Worm (Caenorhabditis elegans) whole organism, late embryonic: ENCODE data around the gene R10E4.3.
A peak's percentile ranks its signal among the peaks of the same experiment; 100 is the strongest.

Source experiments
- C08G9.2 ChIP-seq: sonication (generic microtip); optimal IDR thresholded peaks from 2 replicates; lab custom pipeline; 2016; ENCODE audit warnings: mild to moderate bottlenecking, missing genetic modification characterization, moderate library complexity, missing compliant biosample characterization
- C38D4.7 ChIP-seq: fragments of 200-800 bp; sonication (Bioruptor generic); optimal IDR thresholded peaks from 2 replicates; lab custom pipeline; 2018; ENCODE audit warnings: mild to moderate bottlenecking, missing genetic modification characterization, moderate library complexity, missing compliant biosample characterization
- F13H6.1 ChIP-seq: sonication (generic microtip); optimal IDR thresholded peaks from 2 replicates; lab custom pipeline; 2016; ENCODE audit warnings: missing genetic modification characterization, missing compliant biosample characterization
- K02D7.2 ChIP-seq: sonication (generic microtip); optimal IDR thresholded peaks from 2 replicates; lab custom pipeline; 2017; ENCODE audit warnings: mild to moderate bottlenecking, missing genetic modification characterization, missing compliant biosample characterization
- T23F11.4 ChIP-seq: fragments of 200-800 bp; sonication (Bioruptor generic); optimal IDR thresholded peaks from 2 replicates; lab custom pipeline; 2018; ENCODE audit warnings: mild to moderate bottlenecking, missing genetic modification characterization, missing compliant biosample characterization
- ama-1 ChIP-seq: fragments of 150-350 bp; optimal IDR thresholded peaks from 2 replicates; lab custom pipeline; 2014
- ceh-14 ChIP-seq: sonication (generic microtip); optimal IDR thresholded peaks from 2 replicates; lab custom pipeline; 2016; ENCODE audit warnings: missing genotype, missing genetic modification characterization, missing compliant biosample characterization
- ceh-18 ChIP-seq: sonication (generic microtip); optimal IDR thresholded peaks from 2 replicates; lab custom pipeline; 2016; ENCODE audit warnings: missing genetic modification characterization, missing compliant biosample characterization
- ceh-19 ChIP-seq: fragments of 200-800 bp; sonication (Bioruptor generic); optimal IDR thresholded peaks from 2 replicates; lab custom pipeline; 2018; ENCODE audit warnings: mild to moderate bottlenecking, missing genetic modification characterization, missing compliant biosample characterization
- ceh-22 ChIP-seq: sonication (generic microtip); optimal IDR thresholded peaks from 2 replicates; lab custom pipeline; 2017; ENCODE audit warnings: missing biosample characterization, missing genetic modification characterization
- ceh-31 ChIP-seq: sonication (generic microtip); optimal IDR thresholded peaks from 2 replicates; lab custom pipeline; 2016; ENCODE audit warnings: missing genetic modification characterization, missing compliant biosample characterization
- ceh-48 ChIP-seq: sonication (generic microtip); optimal IDR thresholded peaks from 2 replicates; lab custom pipeline; 2016; ENCODE audit warnings: missing genetic modification characterization, inconsistent platforms, missing compliant biosample characterization
- ceh-6 ChIP-seq: fragments of 200-800 bp; sonication (Bioruptor generic); optimal IDR thresholded peaks from 2 replicates; lab custom pipeline; 2018; ENCODE audit warnings: mild to moderate bottlenecking, missing genetic modification characterization, missing compliant biosample characterization
- elt-2 ChIP-seq: sonication (generic microtip); optimal IDR thresholded peaks from 2 replicates; lab custom pipeline; 2016; ENCODE audit warnings: missing genetic modification reagents, missing genetic modification characterization, missing compliant biosample characterization
- ets-4 ChIP-seq: sonication (generic microtip); optimal IDR thresholded peaks from 2 replicates; lab custom pipeline; 2016; ENCODE audit warnings: missing genetic modification characterization, missing compliant biosample characterization
- eyg-1 ChIP-seq: sonication (generic microtip); optimal IDR thresholded peaks from 2 replicates; lab custom pipeline; 2016; ENCODE audit warnings: missing genotype, missing genetic modification characterization, missing compliant biosample characterization
- fax-1 ChIP-seq: sonication (generic microtip); optimal IDR thresholded peaks from 2 replicates; lab custom pipeline; 2016; ENCODE audit warnings: missing genotype, missing genetic modification characterization, missing compliant biosample characterization
- fkh-10 ChIP-seq: fragments of 150-350 bp; optimal IDR thresholded peaks from 2 replicates; lab custom pipeline; 2014; ENCODE audit warnings: missing biosample characterization, missing genetic modification reagents, missing genetic modification characterization
- gmeb-2 ChIP-seq: sonication (generic microtip); optimal IDR thresholded peaks from 2 replicates; lab custom pipeline; 2016; ENCODE audit warnings: missing genetic modification characterization, inconsistent platforms, missing compliant biosample characterization
- hlh-15 ChIP-seq: sonication (generic microtip); optimal IDR thresholded peaks from 2 replicates; lab custom pipeline; 2016; ENCODE audit warnings: missing genetic modification characterization, missing compliant biosample characterization
- hlh-30 ChIP-seq: sonication (generic microtip); optimal IDR thresholded peaks from 2 replicates; lab custom pipeline; 2017; ENCODE audit warnings: antibody characterized with exemption, missing genetic modification characterization, missing compliant biosample characterization; ENCODE audit not compliant: insufficient read depth
- madf-2 ChIP-seq: sonication (generic microtip); optimal IDR thresholded peaks from 2 replicates; lab custom pipeline; 2017; ENCODE audit warnings: missing genetic modification characterization, missing compliant biosample characterization
- nfya-1 ChIP-seq: sonication (generic microtip); optimal IDR thresholded peaks from 2 replicates; lab custom pipeline; 2017; ENCODE audit warnings: missing genetic modification characterization, mild to moderate bottlenecking, missing compliant biosample characterization, antibody characterized with exemption, moderate library complexity
- nhr-11 ChIP-seq: fragments of 150-350 bp; optimal IDR thresholded peaks from 2 replicates; lab custom pipeline; 2014; ENCODE audit warnings: missing biosample characterization, missing genetic modification characterization
- nhr-232 ChIP-seq: sonication (generic microtip); optimal IDR thresholded peaks from 2 replicates; lab custom pipeline; 2016; ENCODE audit warnings: missing genetic modification characterization, missing compliant biosample characterization
- pat-9 ChIP-seq: fragments of 200-800 bp; sonication (Bioruptor generic); optimal IDR thresholded peaks from 2 replicates; lab custom pipeline; 2018; ENCODE audit warnings: mild to moderate bottlenecking, missing genetic modification characterization, moderate library complexity, missing compliant biosample characterization
- pha-2 ChIP-seq: sonication (generic microtip); optimal IDR thresholded peaks from 2 replicates; lab custom pipeline; 2017; ENCODE audit warnings: mild to moderate bottlenecking, missing genetic modification characterization, missing compliant biosample characterization
- pqm-1 ChIP-seq: sonication (generic microtip); optimal IDR thresholded peaks from 2 replicates; lab custom pipeline; 2016; ENCODE audit warnings: missing genetic modification characterization, missing compliant biosample characterization
- pros-1 ChIP-seq: fragments of 150-350 bp; optimal IDR thresholded peaks from 2 replicates; lab custom pipeline; 2014; ENCODE audit warnings: missing biosample characterization, missing genetic modification reagents, missing genetic modification characterization
- rnt-1 ChIP-seq: sonication (generic microtip); optimal IDR thresholded peaks from 2 replicates; lab custom pipeline; 2016; ENCODE audit warnings: missing genetic modification characterization, missing compliant biosample characterization
- sdc-2 ChIP-seq: sonication (generic microtip); optimal IDR thresholded peaks from 2 replicates; lab custom pipeline; 2016; ENCODE audit warnings: missing genotype, missing genetic modification characterization, missing compliant biosample characterization
- sox-2 ChIP-seq: fragments of 200-800 bp; sonication (Bioruptor generic); IDR thresholded peaks from 2 replicates; pipeline ENCODE4 v1.3.6; 2022; ENCODE audit warnings: missing genetic modification reagents, missing genetic modification characterization, missing compliant biosample characterization
- tbx-2 ChIP-seq: sonication (generic microtip); optimal IDR thresholded peaks from 2 replicates; lab custom pipeline; 2016; ENCODE audit warnings: missing genetic modification characterization, missing compliant biosample characterization
- tbx-7 ChIP-seq: sonication (generic microtip); optimal IDR thresholded peaks from 2 replicates; lab custom pipeline; 2016; ENCODE audit warnings: missing genotype, missing genetic modification characterization, missing compliant biosample characterization
- unc-42 ChIP-seq: sonication (generic microtip); optimal IDR thresholded peaks from 2 replicates; lab custom pipeline; 2016; ENCODE audit warnings: missing genotype, missing genetic modification characterization, missing compliant biosample characterization
- unc-55 ChIP-seq: sonication (generic microtip); optimal IDR thresholded peaks from 2 replicates; lab custom pipeline; 2017; ENCODE audit warnings: missing biosample characterization, missing genetic modification reagents, missing genetic modification characterization
- zip-5 ChIP-seq: sonication (generic microtip); optimal IDR thresholded peaks from 2 replicates; lab custom pipeline; 2016; ENCODE audit warnings: missing genetic modification characterization, missing compliant biosample characterization

Gene R10E4.3

DNA sequence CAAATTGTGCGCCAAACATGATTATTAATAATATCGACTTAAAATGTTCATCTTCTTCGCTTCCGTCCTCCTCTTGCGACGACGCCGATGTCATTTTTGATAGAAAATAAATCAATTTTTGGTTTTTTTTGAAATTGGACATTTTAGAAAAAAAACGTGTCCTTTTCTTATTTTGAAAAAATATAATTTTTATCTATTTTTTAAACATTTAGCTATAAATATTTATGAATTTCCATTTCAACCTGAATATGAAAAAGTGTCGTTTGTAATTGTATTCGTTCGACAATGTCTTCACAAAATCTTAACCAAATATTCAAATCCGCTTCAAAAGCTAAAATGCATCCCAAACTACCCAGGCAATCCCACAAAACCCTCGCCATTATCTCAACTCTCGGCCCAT, at the start of gene R10E4.3:
R10E4.3 (minus strand) TSS at position 101 of the 400 bp plus-strand sequence.
- TF ChIP-seq T23F11.4 (GFP tag; lab: Kevin White, UChicago) (no peak), eyg-1 (tag; lab: Kevin White, UChicago) (no peak), zip-5 (tag; lab: Kevin White, UChicago) (no peak), unc-42 (tag; lab: Kevin White, UChicago) (no peak), C38D4.7 (GFP tag; lab: Kevin White, UChicago) (no peak), tbx-7 (tag; lab: Kevin White, UChicago) (no peak), sdc-2 (tag; lab: Kevin White, UChicago) (no peak), nfya-1 (no peak)
- TF ChIP-seq, all 69 proteins: peak for 0

ce11 chrIII:4335614-4336013, 48.3 kb upstream of the R10E4.3 start:
- peak; percentile 13 for TF ChIP-seq ceh-14 (tag; lab: Kevin White, UChicago)
- TF ChIP-seq hlh-15 = no peak
- TF ChIP-seq K02D7.2 (tag; lab: Kevin White, UChicago) = no peak
- TF ChIP-seq ceh-31 (tag; lab: Kevin White, UChicago) = peak; percentile 51
- peak; percentile 10 for TF ChIP-seq F13H6.1
- TF ChIP-seq pha-2 (tag; lab: Kevin White, UChicago) = no peak
- TF ChIP-seq unc-42 (tag; lab: Kevin White, UChicago) = peak; percentile 14
- peak; percentile 41 for TF ChIP-seq unc-55
- peak; percentile 19 for TF ChIP-seq C08G9.2 (tag; lab: Kevin White, UChicago)
- no peak for TF ChIP-seq ets-4
- peak; percentile 26 for TF ChIP-seq nfya-1
- TF ChIP-seq, all 69 proteins: peak for 7

- TF ChIP-seq C38D4.7 (GFP tag; lab: Kevin White, UChicago) (no peak), nfya-1 (peak; percentile 33), ceh-48 (no peak), tbx-2 (peak; percentile 26), ceh-6 (GFP tag; lab: Kevin White, UChicago) (no peak)
Measured at ce11 chrIII:4332543-4333042, 45.3 kb upstream of the R10E4.3 start, which contains the start of gene cdk-12. Gene cdk-12, plus strand, starts transcription at chrIII:4332992.

ce11 chrIII:4330984-4331383, 43.7 kb upstream of the R10E4.3 start, which contains the start of gene gly-6:
Gene gly-6, minus strand, starts transcription at chrIII:4331228.
- TF ChIP-seq pat-9 (no peak), tbx-2 (no peak), fkh-10 (GFP tag; lab: Kevin White, UChicago) (no peak), nhr-232 (tag; lab: Kevin White, UChicago) (no peak), rnt-1 (tag; lab: Kevin White, UChicago) (no peak), ama-1 (no peak), nhr-11 (tag; lab: Kevin White, UChicago) (no peak), gmeb-2 (no peak), ceh-18 (no peak), pros-1 (tag; lab: Kevin White, UChicago) (no peak), C08G9.2 (tag; lab: Kevin White, UChicago) (no peak)

DNA sequence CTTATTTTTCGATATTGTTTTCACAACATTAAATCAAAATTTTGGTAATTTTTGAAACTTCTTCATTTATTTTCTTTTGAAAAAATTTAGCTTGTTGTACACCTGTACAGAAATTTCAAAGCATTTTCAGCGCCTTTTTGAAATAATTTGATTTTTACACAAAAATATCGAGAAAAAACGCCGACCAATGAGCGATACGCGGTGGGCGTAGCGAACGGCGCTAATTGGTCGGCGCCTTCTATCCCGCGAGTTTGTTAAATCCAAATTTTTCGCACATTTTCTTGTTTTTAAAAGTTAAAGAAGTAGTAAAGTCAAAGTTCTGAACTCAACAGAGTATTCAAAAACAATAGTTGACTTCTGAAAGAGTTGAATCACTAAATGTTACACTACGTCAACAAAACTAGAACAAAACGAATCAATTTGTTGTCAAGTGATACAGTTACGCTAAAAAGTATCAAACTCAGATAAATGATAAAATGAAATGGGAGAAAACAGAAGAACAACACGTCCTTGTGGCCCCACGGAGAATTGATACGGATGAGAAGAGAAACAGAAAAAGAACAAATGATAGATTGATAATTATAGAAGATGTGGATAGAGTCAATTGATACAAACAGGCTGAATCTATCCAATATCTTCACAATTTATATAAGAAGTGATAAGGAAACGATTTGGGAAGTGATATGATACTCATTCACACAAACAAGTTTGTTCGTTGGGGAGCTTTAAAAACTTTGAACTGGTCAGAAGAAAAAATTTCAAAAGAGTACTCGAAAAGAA, 41.1 kb upstream of the R10E4.3 start:
- TF ChIP-seq ceh-22 (no peak), F13H6.1 (no peak), ceh-14 (tag; lab: Kevin White, UChicago) (no peak), nfya-1 (peak; percentile 83), ceh-19 (GFP tag; lab: Kevin White, UChicago) (no peak)

DNA sequence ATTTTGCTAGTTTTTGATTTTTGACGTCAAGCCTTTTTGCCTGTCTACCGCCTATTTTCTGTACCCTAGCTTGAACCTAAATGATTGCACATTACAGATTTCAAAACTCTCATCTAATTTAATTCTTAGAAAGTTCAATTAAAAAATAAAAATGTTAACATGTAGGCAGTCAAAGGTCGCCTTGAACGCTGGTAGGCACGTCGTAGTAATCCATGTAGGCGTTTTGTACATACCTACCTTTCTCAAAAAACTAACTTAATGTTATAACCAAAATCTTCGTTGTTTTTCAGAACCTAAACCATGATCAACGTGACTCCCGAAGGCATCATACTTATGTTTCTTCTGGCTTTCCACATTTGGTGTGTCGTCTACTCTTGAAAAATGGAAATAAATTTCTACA, 36.6 kb upstream of the R10E4.3 start, which contains the start of gene H38K22.9:
H38K22.9 (plus strand) TSS at position 301 of the 400 bp plus-strand sequence.
- TF ChIP-seq K02D7.2 (tag; lab: Kevin White, UChicago) (no peak), pqm-1 (tag; lab: Kevin White, UChicago) (no peak), hlh-15 (no peak), ceh-6 (GFP tag; lab: Kevin White, UChicago) (no peak), hlh-30 (no peak), fax-1 (no peak), C08G9.2 (tag; lab: Kevin White, UChicago) (no peak), ama-1 (no peak), ceh-14 (tag; lab: Kevin White, UChicago) (no peak), madf-2 (no peak), sox-2 (GFP tag; lab: Robert Waterston, UW) (no peak), elt-2 (tag; lab: Kevin White, UChicago) (no peak)
- TF ChIP-seq, all 69 proteins: peak for 0
